Fruit fly (Drosophila melanogaster): ENCODE measurements around the gene CG17681.

Gene CG17681

dm6 chr2L:18186695-18187094 lies 33.8 kb downstream of the CG17681 start (continued):
- TF ChIP-seq her (GFP tag; optimal IDR thresholded peaks at IDR 0.05) (no peak), Hand (GFP tag; optimal IDR thresholded peaks at IDR 0.05) (no peak), Nf-YA (GFP tag; IDR thresholded peaks at IDR 0.05) (no peak), phol (tag; optimal IDR thresholded peaks at IDR 0.05) (no peak), CG8478 (optimal IDR thresholded peaks at IDR 0.05) (no peak), luna (GFP tag; optimal IDR thresholded peaks at IDR 0.05) (no peak), tio (GFP tag; optimal IDR thresholded peaks at IDR 0.05) (peak; percentile 8), CG2116 (GFP tag; optimal IDR thresholded peaks at IDR 0.05) (no peak), Adf1 (GFP tag; IDR thresholded peaks at IDR 0.05) (no peak), oc (tag; optimal IDR thresholded peaks at IDR 0.05) (no peak), CG2678 (tag; optimal IDR thresholded peaks at IDR 0.05) (peak; percentile 48), ara (GFP tag; IDR thresholded peaks at IDR 0.05) (no peak), CG1602 (GFP tag; optimal IDR thresholded peaks at IDR 0.05) (no peak), CG5953 (GFP tag; IDR thresholded peaks at IDR 0.05) (no peak), CrebB (tag; optimal IDR thresholded peaks at IDR 0.05) (no peak), Optix (GFP tag; IDR thresholded peaks at IDR 0.05) (no peak; the same call in 2 of the 3 replicates), CG18262 (tag; optimal IDR thresholded peaks at IDR 0.05) (no peak), lola (GFP tag; optimal IDR thresholded peaks at IDR 0.05) (no peak), Hr78 (GFP tag; optimal IDR thresholded peaks at IDR 0.05) (no peak), rib (GFP tag; IDR thresholded peaks at IDR 0.05) (no peak), vfl (GFP tag; optimal IDR thresholded peaks at IDR 0.05) (no peak), HLH3B (GFP tag; IDR thresholded peaks at IDR 0.05) (peak; percentile 37; the same call in 1 of the 2 replicates), Aef1 (GFP tag; IDR thresholded peaks at IDR 0.05) (peak; percentile 37; the same call in 1 of the 3 replicates), CG30020 (tag; optimal IDR thresholded peaks at IDR 0.05) (no peak), BtbVII (GFP tag; optimal IDR thresholded peaks at IDR 0.05) (no peak), CG7786 (GFP tag; optimal IDR thresholded peaks at IDR 0.05) (peak; percentile 4), Stat92E (GFP tag; optimal IDR thresholded peaks at IDR 0.05) (no peak), CG5180 (GFP tag; optimal IDR thresholded peaks at IDR 0.05) (no peak), CG13123 (GFP tag; optimal IDR thresholded peaks at IDR 0.05) (no peak), B-H2 (GFP tag; optimal IDR thresholded peaks at IDR 0.05) (no peak), CG4707 (GFP tag; optimal IDR thresholded peaks at IDR 0.05) (no peak), stc (GFP tag; IDR thresholded peaks at IDR 0.05) (no peak), CG16813 (GFP tag; IDR thresholded peaks at IDR 0.05; ENCODE audit: partially characterized antibody) (no peak), CG9437 (GFP tag; optimal IDR thresholded peaks at IDR 0.05) (no peak), ttk (GFP tag; IDR thresholded peaks at IDR 0.05) (0 out of 2 replicates have a peak, but pooled peaks have one; percentile 10), CkIIα-i1 (GFP tag; IDR thresholded peaks at IDR 0.05) (no peak), dmrt11E (tag; optimal IDR thresholded peaks at IDR 0.05) (no peak), onecut (GFP tag; IDR thresholded peaks at IDR 0.05) (no peak), peb (GFP tag; IDR thresholded peaks at IDR 0.05) (no peak), sisA (GFP tag; IDR thresholded peaks at IDR 0.05) (peak; percentile 66), CG6654 (GFP tag; optimal IDR thresholded peaks at IDR 0.05) (no peak), mam (GFP tag; optimal IDR thresholded peaks at IDR 0.05) (peak; percentile 20), cad (GFP tag; optimal IDR thresholded peaks at IDR 0.05) (no peak), chinmo (GFP tag; IDR thresholded peaks at IDR 0.05; ENCODE audit: partially characterized antibody) (no peak), NFAT (GFP tag; IDR thresholded peaks at IDR 0.05) (no peak), CG10959 (GFP tag; IDR thresholded peaks at IDR 0.05) (no peak), CG3163 (GFP tag; optimal IDR thresholded peaks at IDR 0.05) (no peak), amos (GFP tag; IDR thresholded peaks at IDR 0.05; ENCODE audit: partially characterized antibody) (no peak), Doc3 (GFP tag; IDR thresholded peaks at IDR 0.05; ENCODE audit: partially characterized antibody) (no peak), CG14441 (GFP tag; IDR thresholded peaks at IDR 0.05) (no peak), CG1233 (GFP tag; optimal IDR thresholded peaks at IDR 0.05) (no peak)

Data from whole organism, embryonic.